Worm (Caenorhabditis elegans) whole organism, dauer: ENCODE results near the gene F56B6.6.

Source experiments
- unc-62 ChIP-seq: sonication (generic microtip); optimal IDR thresholded peaks from 2 replicates; lab custom pipeline; 2017; ENCODE audit warnings: missing biosample characterization, missing genetic modification reagents, missing genetic modification characterization

The F56B6.6 gene

ce11 chrX:3537335-3537734 lies 4.5 kb upstream of the F56B6.6 start, which contains the start of gene gyg-1:
Gene gyg-1, plus strand, starts transcription at chrX:3537635.
- TF ChIP-seq unc-62 (GFP tag; lab: Kevin White, UChicago), result no peak

- no peak for TF ChIP-seq unc-62 (GFP tag; lab: Kevin White, UChicago)
Observed at ce11 chrX:3536302-3537251, 3.8 kb upstream of the F56B6.6 start.

- no peak for TF ChIP-seq unc-62 (GFP tag; lab: Kevin White, UChicago)
Observed at ce11 chrX:3535505-3535904, 2.7 kb upstream of the F56B6.6 start.

- no peak for TF ChIP-seq unc-62 (GFP tag; lab: Kevin White, UChicago)
Observed at ce11 chrX:3534218-3534617, 1.4 kb upstream of the F56B6.6 start.

- no peak for TF ChIP-seq unc-62 (GFP tag; lab: Kevin White, UChicago)
Observed at ce11 chrX:3526712-3527111, 6.1 kb downstream of the F56B6.6 start.

ce11 chrX:3518494-3518893 lies 14.3 kb downstream of the F56B6.6 start, which contains the start of gene npr-16:
Gene npr-16, plus strand, starts transcription at chrX:3518794.
- no peak for TF ChIP-seq unc-62 (GFP tag; lab: Kevin White, UChicago)

ce11 chrX:3517141-3517540 lies 15.7 kb downstream of the F56B6.6 start:
- TF ChIP-seq unc-62 (GFP tag; lab: Kevin White, UChicago), result no peak

- no peak for TF ChIP-seq unc-62 (GFP tag; lab: Kevin White, UChicago)
Observed at ce11 chrX:3513715-3514114, 19.1 kb downstream of the F56B6.6 start.

- TF ChIP-seq unc-62 (GFP tag; lab: Kevin White, UChicago), result no peak
Observed at ce11 chrX:3508906-3509305, 23.9 kb downstream of the F56B6.6 start, which contains the start of gene sox-4. Gene sox-4, minus strand, starts transcription at chrX:3509006.

ce11 chrX:3507214-3507613 lies 25.6 kb downstream of the F56B6.6 start:
- no peak for TF ChIP-seq unc-62 (GFP tag; lab: Kevin White, UChicago)

ce11 chrX:3506556-3506955 lies 26.3 kb downstream of the F56B6.6 start:
- no peak for TF ChIP-seq unc-62 (GFP tag; lab: Kevin White, UChicago)

- no peak for TF ChIP-seq unc-62 (GFP tag; lab: Kevin White, UChicago)
Observed at ce11 chrX:3505062-3505461, 27.8 kb downstream of the F56B6.6 start.

ce11 chrX:3503025-3503424 lies 29.8 kb downstream of the F56B6.6 start:
- TF ChIP-seq unc-62 (GFP tag; lab: Kevin White, UChicago), result no peak

ce11 chrX:3500903-3501302 lies 31.9 kb downstream of the F56B6.6 start:
- no peak for TF ChIP-seq unc-62 (GFP tag; lab: Kevin White, UChicago)

ce11 chrX:3500357-3500756 lies 32.5 kb downstream of the F56B6.6 start:
- TF ChIP-seq unc-62 (GFP tag; lab: Kevin White, UChicago), result no peak

ce11 chrX:3499867-3500266 lies 33.0 kb downstream of the F56B6.6 start:
- no peak for TF ChIP-seq unc-62 (GFP tag; lab: Kevin White, UChicago)

ce11 chrX:3498953-3499352 lies 33.9 kb downstream of the F56B6.6 start, which contains the start of gene C12D12.1:
Gene C12D12.1, plus strand, starts transcription at chrX:3499253.
- no peak for TF ChIP-seq unc-62 (GFP tag; lab: Kevin White, UChicago)
